Fruit fly (Drosophila melanogaster) whole organism, embryonic: ENCODE results near the gene CG13108.
A peak's percentile ranks its signal among the peaks of the same experiment; 100 is the strongest.

Source experiments
- ATbp ChIP-seq: fragments of 200-800 bp; sonication (Bioruptor generic); optimal IDR thresholded peaks from 2 replicates; lab custom pipeline; 2017; ENCODE audit warnings: missing biosample characterization, mild to moderate bottlenecking, missing genetic modification characterization, missing genetic modification reagents
- Atf3 ChIP-seq: fragments of 200-800 bp; sonication (Bioruptor generic); optimal IDR thresholded peaks from 3 replicates; lab custom pipeline; 2016; ENCODE audit warnings: missing biosample characterization, missing genetic modification characterization
- CG10321 ChIP-seq: fragments of 200-800 bp; sonication (Bioruptor generic); IDR thresholded peaks from 2 replicates; pipeline ENCODE4 v1.3.6; 2022; ENCODE audit warnings: missing biosample characterization, missing genetic modification characterization
- CG11504 ChIP-seq: fragments of 200-800 bp; sonication (Bioruptor generic); optimal IDR thresholded peaks from 3 replicates; lab custom pipeline; 2019; ENCODE audit warnings: missing biosample characterization, mild to moderate bottlenecking, missing genetic modification characterization, moderate library complexity
- CG13123 ChIP-seq: fragments of 200-800 bp; sonication (Bioruptor generic); optimal IDR thresholded peaks from 2 replicates; lab custom pipeline; 2016; ENCODE audit warnings: missing biosample characterization, missing genetic modification characterization
- CG17385 ChIP-seq: fragments of 200-800 bp; sonication (Bioruptor generic); optimal IDR thresholded peaks from 3 replicates; lab custom pipeline; 2018; ENCODE audit warnings: missing biosample characterization, mild to moderate bottlenecking, missing genetic modification characterization
- CG17612 ChIP-seq: fragments of 200-800 bp; sonication (Bioruptor generic); IDR thresholded peaks from 2 replicates; pipeline ENCODE4 v1.3.6; 2022; ENCODE audit warnings: missing biosample characterization, missing genetic modification characterization
- CG1832 ChIP-seq: fragments of 200-800 bp; sonication (Bioruptor generic); optimal IDR thresholded peaks from 2 replicates; lab custom pipeline; 2017; ENCODE audit warnings: missing biosample characterization, mild to moderate bottlenecking, missing genetic modification characterization, inconsistent platforms
- CG18619 ChIP-seq: fragments of 200-800 bp; sonication (Bioruptor generic); optimal IDR thresholded peaks from 3 replicates; lab custom pipeline; 2017; ENCODE audit warnings: missing biosample characterization, mild to moderate bottlenecking, missing genetic modification characterization
- CG2875 ChIP-seq: fragments of 200-800 bp; sonication (Bioruptor generic); optimal IDR thresholded peaks from 2 replicates; lab custom pipeline; 2017; ENCODE audit warnings: missing biosample characterization, mild to moderate bottlenecking, missing genetic modification characterization, missing genetic modification reagents
- CG6254 ChIP-seq: fragments of 200-800 bp; sonication (Bioruptor generic); optimal IDR thresholded peaks from 3 replicates; lab custom pipeline; 2017; ENCODE audit warnings: mild to moderate bottlenecking, missing biosample characterization, missing genetic modification reagents, missing genetic modification characterization
- CG6791 ChIP-seq: fragments of 200-800 bp; sonication (Bioruptor generic); IDR thresholded peaks from 3 replicates; pipeline ENCODE4 v1.3.6; 2022; ENCODE audit warnings: missing biosample characterization, missing genetic modification characterization; ENCODE audit not compliant: partially characterized antibody
- CG7963 ChIP-seq: fragments of 200-800 bp; sonication (Bioruptor generic); IDR thresholded peaks from 3 replicates; pipeline ENCODE4 v1.3.6; 2022; ENCODE audit warnings: missing biosample characterization, missing genetic modification characterization; ENCODE audit not compliant: partially characterized antibody
- CTCF ChIP-seq: fragments of 200-800 bp; sonication (Bioruptor generic); optimal IDR thresholded peaks from 2 replicates; lab custom pipeline; 2017; ENCODE audit warnings: missing biosample characterization, mild to moderate bottlenecking, missing genetic modification characterization, moderate library complexity
- Doc3 ChIP-seq: fragments of 200-800 bp; sonication (Bioruptor generic); IDR thresholded peaks from 3 replicates; pipeline ENCODE4 v1.3.6; 2022; ENCODE audit warnings: missing biosample characterization, missing genetic modification characterization; ENCODE audit not compliant: partially characterized antibody
- Gug ChIP-seq: fragments of 200-800 bp; sonication (Bioruptor generic); IDR thresholded peaks from 4 replicates; pipeline ENCODE4 v1.3.6; 2022; ENCODE audit warnings: missing biosample characterization, missing genetic modification characterization
- Hr51 ChIP-seq, 2 experiments: fragments of 200-800 bp; sonication (Bioruptor generic); optimal IDR thresholded peaks; 2 replicates in 1 of 2; 3 replicates in 1 of 2; lab custom pipeline; 2016 to 2018; ENCODE audit warnings: missing biosample characterization in 2 of 2, missing genetic modification characterization in 2 of 2, mild to moderate bottlenecking in 1 of 2, moderate library complexity in 1 of 2
- Kr ChIP-seq: fragments of 200-800 bp; sonication (Bioruptor generic); optimal IDR thresholded peaks from 2 replicates; lab custom pipeline; 2017; ENCODE audit warnings: missing biosample characterization, mild to moderate bottlenecking, missing genetic modification characterization
- Max ChIP-seq: fragments of 200-800 bp; sonication (Bioruptor generic); optimal IDR thresholded peaks from 2 replicates; lab custom pipeline; 2016; ENCODE audit warnings: missing biosample characterization, mild to moderate bottlenecking, missing genetic modification characterization
- NC2α ChIP-seq: fragments of 200-800 bp; sonication (Bioruptor generic); optimal IDR thresholded peaks from 2 replicates; lab custom pipeline; 2016; ENCODE audit warnings: missing biosample characterization, missing genetic modification characterization
- Nf-YA ChIP-seq: fragments of 200-800 bp; sonication (Bioruptor generic); IDR thresholded peaks from 2 replicates; pipeline ENCODE4 v1.3.6; 2022; ENCODE audit warnings: missing biosample characterization, missing genetic modification characterization
- Optix ChIP-seq: fragments of 200-800 bp; sonication (Bioruptor generic); IDR thresholded peaks from 3 replicates; pipeline ENCODE4 v1.3.6; 2022; ENCODE audit warnings: missing biosample characterization, missing genetic modification characterization
- Side ChIP-seq: fragments of 200-800 bp; sonication (Bioruptor generic); optimal IDR thresholded peaks from 2 replicates; lab custom pipeline; 2016; ENCODE audit warnings: missing biosample characterization, missing genetic modification characterization
- ase ChIP-seq: fragments of 200-800 bp; sonication (Bioruptor generic); IDR thresholded peaks from 3 replicates; pipeline ENCODE4 v1.3.6; 2022; ENCODE audit warnings: missing biosample characterization, missing genetic modification characterization
- bigmax ChIP-seq: fragments of 200-800 bp; sonication (Bioruptor generic); optimal IDR thresholded peaks from 2 replicates; lab custom pipeline; 2018; ENCODE audit warnings: missing biosample characterization, mild to moderate bottlenecking, missing genetic modification characterization
- chm ChIP-seq: fragments of 200-800 bp; sonication (Bioruptor generic); IDR thresholded peaks from 2 replicates; pipeline ENCODE4 v1.3.6; 2022; ENCODE audit warnings: missing biosample characterization, missing genetic modification characterization
- chn ChIP-seq: fragments of 200-800 bp; sonication (Bioruptor generic); optimal IDR thresholded peaks from 2 replicates; lab custom pipeline; 2016; ENCODE audit warnings: missing biosample characterization, missing genetic modification characterization
- crc ChIP-seq: fragments of 200-800 bp; sonication (Bioruptor generic); optimal IDR thresholded peaks from 2 replicates; lab custom pipeline; 2016; ENCODE audit warnings: missing biosample characterization, missing genetic modification characterization
- esg ChIP-seq: fragments of 200-800 bp; sonication (Bioruptor generic); conservative IDR thresholded peaks from 2 replicates; pipeline ENCODE4 v1.3.6; 2022; ENCODE audit warnings: missing biosample characterization, missing genetic modification characterization
- hbn ChIP-seq: fragments of 200-800 bp; sonication (Bioruptor generic); IDR thresholded peaks from 2 replicates; pipeline ENCODE4 v1.3.6; 2022; ENCODE audit warnings: missing biosample characterization, missing genetic modification characterization; ENCODE audit not compliant: partially characterized antibody
- inv ChIP-seq: fragments of 200-800 bp; sonication (Bioruptor generic); IDR thresholded peaks from 2 replicates; pipeline ENCODE4 v1.3.6; 2022; ENCODE audit warnings: missing biosample characterization, missing genetic modification characterization; ENCODE audit not compliant: partially characterized antibody
- jing ChIP-seq: fragments of 200-800 bp; sonication (Bioruptor generic); optimal IDR thresholded peaks from 2 replicates; lab custom pipeline; 2018; ENCODE audit warnings: missing biosample characterization, mild to moderate bottlenecking, missing genetic modification characterization
- kah ChIP-seq: fragments of 200-800 bp; sonication (Bioruptor generic); optimal IDR thresholded peaks from 2 replicates; lab custom pipeline; 2018; ENCODE audit warnings: missing biosample characterization, mild to moderate bottlenecking, missing genetic modification characterization
- knrl ChIP-seq: fragments of 200-800 bp; sonication (Bioruptor generic); IDR thresholded peaks from 3 replicates; pipeline ENCODE4 v1.3.6; 2022; ENCODE audit warnings: missing biosample characterization, missing genetic modification characterization; ENCODE audit not compliant: partially characterized antibody
- lbe ChIP-seq: fragments of 200-800 bp; sonication (Bioruptor generic); optimal IDR thresholded peaks from 2 replicates; lab custom pipeline; 2016; ENCODE audit warnings: missing biosample characterization, mild to moderate bottlenecking, missing genetic modification characterization
- onecut ChIP-seq: fragments of 200-800 bp; sonication (Bioruptor generic); IDR thresholded peaks from 2 replicates; pipeline ENCODE4 v1.3.6; 2022; ENCODE audit warnings: missing biosample characterization, missing genetic modification characterization
- pb ChIP-seq: fragments of 200-800 bp; sonication (Bioruptor generic); optimal IDR thresholded peaks from 3 replicates; lab custom pipeline; 2016; ENCODE audit warnings: missing biosample characterization, missing genetic modification characterization
- pnt ChIP-seq: fragments of 200-800 bp; sonication (Bioruptor generic); optimal IDR thresholded peaks from 3 replicates; lab custom pipeline; 2016; ENCODE audit warnings: missing biosample characterization, missing genetic modification characterization
- seq ChIP-seq: fragments of 200-800 bp; sonication (Bioruptor generic); IDR thresholded peaks from 2 replicates; pipeline ENCODE4 v1.3.6; 2022; ENCODE audit warnings: missing biosample characterization, missing genetic modification characterization
- sim ChIP-seq: fragments of 200-800 bp; sonication (Bioruptor generic); IDR thresholded peaks from 2 replicates; pipeline ENCODE4 v1.3.6; 2022; ENCODE audit warnings: missing biosample characterization, missing genetic modification characterization
- slp2 ChIP-seq: fragments of 200-800 bp; sonication (Bioruptor generic); optimal IDR thresholded peaks from 2 replicates; lab custom pipeline; 2016; ENCODE audit warnings: missing biosample characterization, missing genetic modification characterization
- ssp ChIP-seq: fragments of 200-800 bp; sonication (Bioruptor generic); IDR thresholded peaks from 2 replicates; pipeline ENCODE4 v1.3.6; 2022; ENCODE audit warnings: missing biosample characterization, missing genetic modification characterization
- sug ChIP-seq: fragments of 200-800 bp; optimal IDR thresholded peaks from 2 replicates; lab custom pipeline; 2019; ENCODE audit warnings: missing biosample characterization, mild to moderate bottlenecking, missing genetic modification characterization, moderate library complexity
- tap ChIP-seq: fragments of 200-800 bp; optimal IDR thresholded peaks from 3 replicates; lab custom pipeline; 2019; ENCODE audit warnings: missing biosample characterization, mild to moderate bottlenecking, missing genetic modification characterization, moderate library complexity
- tin ChIP-seq: fragments of 200-800 bp; sonication (Bioruptor generic); optimal IDR thresholded peaks from 3 replicates; lab custom pipeline; 2016; ENCODE audit warnings: missing biosample characterization, missing genetic modification characterization
- toy ChIP-seq: fragments of 200-800 bp; sonication (Bioruptor generic); IDR thresholded peaks from 2 replicates; pipeline ENCODE4 v1.3.6; 2022; ENCODE audit warnings: missing biosample characterization, missing genetic modification characterization

Gene CG13108

DNA sequence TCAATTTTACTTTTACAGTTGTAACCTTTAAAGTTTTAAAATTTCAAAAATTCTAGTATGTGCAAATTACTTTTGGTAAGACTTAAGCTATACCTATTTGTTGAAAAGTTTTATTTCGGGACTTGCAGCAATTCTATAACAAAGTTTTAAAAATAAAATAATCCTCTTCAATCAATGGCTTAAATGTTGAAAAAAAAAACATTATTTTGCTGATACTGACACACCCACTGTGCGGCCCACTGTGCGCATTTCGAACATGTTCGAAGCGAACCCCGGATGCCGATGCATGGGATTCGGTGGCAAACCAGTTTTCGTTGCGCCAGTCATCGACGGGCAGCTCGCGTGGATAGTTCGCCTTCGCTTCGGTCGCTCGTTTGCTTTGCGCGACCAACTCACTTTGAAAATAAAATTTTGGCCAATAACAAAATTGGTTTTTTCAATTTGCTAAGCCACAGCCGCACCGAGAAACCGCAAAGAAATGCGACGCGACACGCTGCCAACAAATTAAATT lies 38.6 kb upstream of the CG13108 start, which contains the start of gene CG32982 (continued):
- TF ChIP-seq CG1832 (GFP tag; lab: Kevin White, UChicago) (no peak), toy (GFP tag; lab: Robert Waterston, UW) (peak; percentile 73), chm (GFP tag; lab: Robert Waterston, UW) (peak; percentile 86), ase (peak; percentile 80; the same call in 2 of the 3 replicates), ssp (GFP tag; lab: Robert Waterston, UW) (peak; percentile 77), sim (GFP tag; lab: Robert Waterston, UW) (peak; percentile 83), CG7963 (peak; percentile 57), Optix (GFP tag; lab: Robert Waterston, UW) (no peak; the same call in 1 of the 3 replicates), CG18619 (peak; percentile 86), CG13123 (peak; percentile 65), onecut (GFP tag; lab: Robert Waterston, UW) (peak; percentile 88), CTCF (peak; percentile 12), knrl (no peak; the same call in 1 of the 3 replicates), Doc3 (GFP tag; lab: Robert Waterston, UW) (no peak), inv (GFP tag; lab: Robert Waterston, UW) (no peak), seq (GFP tag; lab: Robert Waterston, UW) (peak; percentile 88), Nf-YA (GFP tag; lab: Robert Waterston, UW) (peak; percentile 55), esg (GFP tag; lab: Robert Waterston, UW) (peak; percentile 82), Max (peak; percentile 87), chn (GFP tag; lab: Kevin White, UChicago) (peak; percentile 90), CG17612 (peak; percentile 68), Side (peak; percentile 58), Kr (GFP tag; lab: Kevin White, UChicago) (no peak), Atf3 (GFP tag; lab: Kevin White, UChicago) (peak; percentile 32), tin (GFP tag; lab: Kevin White, UChicago) (peak; percentile 92), NC2α (GFP tag; lab: Kevin White, UChicago) (peak; percentile 88), kah (peak; percentile 76), Gug (GFP tag; lab: Robert Waterston, UW) (peak; percentile 80), lbe (GFP tag; lab: Kevin White, UChicago) (peak; percentile 37), Hr51 (GFP tag; optimal IDR thresholded peaks at IDR 0.05; lab: Kevin White, UChicago) (peak; percentile 76 to 87), slp2 (peak; percentile 91), CG11504 (tag; lab: Kevin White, UChicago) (peak; percentile 95), CG10321 (peak; percentile 46; the same call in 1 of the 2 replicates), pnt (GFP tag; lab: Kevin White, UChicago) (peak; percentile 93), crc (GFP tag; lab: Kevin White, UChicago) (peak; percentile 90), CG6254 (peak; percentile 68), ATbp (GFP tag; lab: Kevin White, UChicago) (peak; percentile 88), tap (tag; lab: Kevin White, UChicago) (peak; percentile 66), bigmax (GFP tag; lab: Kevin White, UChicago) (no peak), jing (no peak), hbn (GFP tag; lab: Robert Waterston, UW) (no peak), sug (peak; percentile 93), CG2875 (GFP tag; lab: Kevin White, UChicago) (peak; percentile 81), CG17385 (GFP tag; lab: Kevin White, UChicago) (peak; percentile 83), CG6791 (peak; percentile 54; the same call in 1 of the 3 replicates), pb (GFP tag; lab: Kevin White, UChicago) (peak; percentile 94)
